Fruit fly (Drosophila melanogaster) whole organism, embryonic: Measurements from ENCODE around the gene grim.
A peak's percentile ranks its signal among the peaks of the same experiment; 100 is the strongest.

ENCODE experiments used
- Atf3 ChIP-seq: fragments of 200-800 bp; sonication (Bioruptor generic); optimal IDR thresholded peaks from 3 replicates; lab custom pipeline; 2016; ENCODE audit warnings: missing biosample characterization, missing genetic modification characterization
- B-H2 ChIP-seq: fragments of 200-800 bp; sonication (Bioruptor generic); optimal IDR thresholded peaks from 2 replicates; lab custom pipeline; 2018; ENCODE audit warnings: missing biosample characterization, mild to moderate bottlenecking, missing genetic modification characterization
- CG10274 ChIP-seq: fragments of 200-800 bp; sonication (Bioruptor generic); optimal IDR thresholded peaks from 3 replicates; lab custom pipeline; 2017; ENCODE audit warnings: missing biosample characterization, mild to moderate bottlenecking, missing genetic modification characterization
- CG10979 ChIP-seq: fragments of 200-800 bp; sonication (Bioruptor generic); optimal IDR thresholded peaks from 2 replicates; lab custom pipeline; 2018; ENCODE audit warnings: missing biosample characterization, mild to moderate bottlenecking, missing genetic modification characterization, moderate library complexity
- CG11085 ChIP-seq: fragments of 200-800 bp; sonication (Bioruptor generic); IDR thresholded peaks from 2 replicates; pipeline ENCODE4 v1.3.6; 2022; ENCODE audit warnings: missing biosample characterization, missing genetic modification characterization
- CG12155 ChIP-seq: fragments of 200-800 bp; sonication (Bioruptor generic); optimal IDR thresholded peaks from 3 replicates; lab custom pipeline; 2016; ENCODE audit warnings: missing biosample characterization, missing genetic modification characterization
- CG13424 ChIP-seq: fragments of 200-800 bp; sonication (Bioruptor generic); optimal IDR thresholded peaks from 2 replicates; lab custom pipeline; 2019; ENCODE audit warnings: missing biosample characterization, mild to moderate bottlenecking, missing genetic modification characterization, moderate library complexity
- CG15514 ChIP-seq: fragments of 200-800 bp; sonication (Bioruptor generic); optimal IDR thresholded peaks from 3 replicates; lab custom pipeline; 2017; ENCODE audit warnings: missing biosample characterization, missing genetic modification characterization, mild to moderate bottlenecking, moderate library complexity, missing genetic modification reagents
- CG1602 ChIP-seq: fragments of 200-800 bp; sonication (Bioruptor generic); optimal IDR thresholded peaks from 3 replicates; lab custom pipeline; 2016; ENCODE audit warnings: missing biosample characterization, missing genetic modification characterization
- CG17829 ChIP-seq: fragments of 200-800 bp; optimal IDR thresholded peaks from 2 replicates; lab custom pipeline; 2019; ENCODE audit warnings: missing biosample characterization, mild to moderate bottlenecking, missing genetic modification characterization, moderate library complexity
- CG18599 ChIP-seq: fragments of 200-800 bp; sonication (Bioruptor generic); optimal IDR thresholded peaks from 3 replicates; lab custom pipeline; 2017; ENCODE audit warnings: missing biosample characterization, missing genetic modification characterization, mild to moderate bottlenecking, moderate library complexity, missing genetic modification reagents
- CG2678 ChIP-seq: fragments of 200-800 bp; sonication (Bioruptor generic); optimal IDR thresholded peaks from 3 replicates; lab custom pipeline; 2019; ENCODE audit warnings: missing biosample characterization, mild to moderate bottlenecking, missing genetic modification characterization, moderate library complexity
- CG30403 ChIP-seq: fragments of 200-800 bp; sonication (Bioruptor generic); optimal IDR thresholded peaks from 3 replicates; lab custom pipeline; 2016; ENCODE audit warnings: missing biosample characterization, missing genetic modification characterization
- CG30431 ChIP-seq: fragments of 200-800 bp; sonication (Bioruptor generic); optimal IDR thresholded peaks from 2 replicates; lab custom pipeline; 2017; ENCODE audit warnings: missing biosample characterization, missing genetic modification characterization
- CG3838 ChIP-seq: fragments of 200-800 bp; sonication (Bioruptor generic); optimal IDR thresholded peaks from 3 replicates; lab custom pipeline; 2016; ENCODE audit warnings: missing biosample characterization, missing genetic modification characterization
- CG3847 ChIP-seq: fragments of 200-800 bp; sonication (Bioruptor generic); IDR thresholded peaks from 2 replicates; pipeline ENCODE4 v1.3.6; 2022; ENCODE audit warnings: missing biosample characterization, missing genetic modification characterization
- CG6654 ChIP-seq: fragments of 200-800 bp; sonication (Bioruptor generic); optimal IDR thresholded peaks from 2 replicates; lab custom pipeline; 2017; ENCODE audit warnings: missing biosample characterization, mild to moderate bottlenecking, missing genetic modification characterization
- CG8089 ChIP-seq: fragments of 200-800 bp; sonication (Bioruptor generic); optimal IDR thresholded peaks from 3 replicates; lab custom pipeline; 2016; ENCODE audit warnings: missing biosample characterization, missing genetic modification characterization
- CG8290 ChIP-seq, 3 experiments: fragments of 200-800 bp; sonication (Bioruptor generic); optimal IDR thresholded peaks; 2 replicates each; lab custom pipeline; 2016 to 2019; ENCODE audit warnings: missing biosample characterization in 3 of 3, missing genetic modification characterization in 3 of 3, mild to moderate bottlenecking in 2 of 3, moderate library complexity in 1 of 3
- Doc2 ChIP-seq: fragments of 200-800 bp; sonication (Bioruptor generic); IDR thresholded peaks from 2 replicates; pipeline ENCODE4 v1.3.6; 2022; ENCODE audit warnings: missing biosample characterization, missing genetic modification characterization
- Drgx ChIP-seq: fragments of 200-800 bp; sonication (Bioruptor generic); IDR thresholded peaks from 2 replicates; pipeline ENCODE4 v1.3.6; 2022; ENCODE audit warnings: missing biosample characterization, missing genetic modification characterization
- Hmr ChIP-seq: fragments of 200-800 bp; sonication (Bioruptor generic); optimal IDR thresholded peaks from 3 replicates; lab custom pipeline; 2017; ENCODE audit warnings: mild to moderate bottlenecking, missing biosample characterization, missing genetic modification reagents, missing genetic modification characterization
- Hr39 ChIP-seq: fragments of >200 bp; optimal IDR thresholded peaks from 2 replicates; lab custom pipeline; 2017
- Mad ChIP-seq: fragments of 200-800 bp; sonication (Bioruptor generic); optimal IDR thresholded peaks from 2 replicates; lab custom pipeline; 2016; ENCODE audit warnings: missing biosample characterization, missing genetic modification characterization
- Neu2 ChIP-seq: fragments of 200-800 bp; sonication (Bioruptor generic); optimal IDR thresholded peaks from 3 replicates; lab custom pipeline; 2016; ENCODE audit warnings: missing biosample characterization, missing genetic modification characterization, borderline replicate concordance
- Poxn ChIP-seq: fragments of 200-800 bp; sonication (Bioruptor generic); IDR thresholded peaks from 2 replicates; pipeline ENCODE4 v1.3.6; 2022; ENCODE audit warnings: missing biosample characterization, missing genetic modification characterization
- ac ChIP-seq: fragments of 200-800 bp; sonication (Bioruptor generic); optimal IDR thresholded peaks from 3 replicates; lab custom pipeline; 2017; ENCODE audit warnings: missing biosample characterization, mild to moderate bottlenecking, missing genetic modification characterization
- aop ChIP-seq: fragments of 200-800 bp; sonication (Bioruptor generic); IDR thresholded peaks from 2 replicates; pipeline ENCODE4 v1.3.6; 2022; ENCODE audit warnings: missing biosample characterization, missing genetic modification characterization
- ash1 ChIP-seq: fragments of 200-800 bp; sonication (Bioruptor generic); optimal IDR thresholded peaks from 2 replicates; lab custom pipeline; 2018; ENCODE audit warnings: missing biosample characterization, mild to moderate bottlenecking, missing genetic modification characterization
- ato ChIP-seq: fragments of 200-800 bp; sonication (Bioruptor generic); IDR thresholded peaks from 2 replicates; pipeline ENCODE4 v1.3.6; 2022; ENCODE audit warnings: missing biosample characterization, missing genetic modification characterization; ENCODE audit not compliant: partially characterized antibody
- bab2 ChIP-seq: fragments of 200-800 bp; sonication (Bioruptor generic); optimal IDR thresholded peaks from 2 replicates; lab custom pipeline; 2016; ENCODE audit warnings: missing biosample characterization, missing genetic modification characterization
- bowl ChIP-seq: fragments of 200-800 bp; sonication (Bioruptor generic); IDR thresholded peaks from 2 replicates; pipeline ENCODE4 v1.3.6; 2022; ENCODE audit warnings: missing biosample characterization, missing genetic modification characterization
- crc ChIP-seq: fragments of 200-800 bp; sonication (Bioruptor generic); optimal IDR thresholded peaks from 2 replicates; lab custom pipeline; 2016; ENCODE audit warnings: missing biosample characterization, missing genetic modification characterization
- cwo ChIP-seq: fragments of 200-800 bp; sonication (Bioruptor generic); optimal IDR thresholded peaks from 3 replicates; lab custom pipeline; 2017; ENCODE audit warnings: missing biosample characterization, missing genetic modification characterization, mild to moderate bottlenecking, moderate library complexity, missing genetic modification reagents
- dati ChIP-seq: fragments of 200-800 bp; sonication (Bioruptor generic); IDR thresholded peaks from 2 replicates; pipeline ENCODE4 v1.3.6; 2022; ENCODE audit warnings: missing biosample characterization, missing genetic modification characterization
- gsb ChIP-seq: fragments of 200-800 bp; sonication (Bioruptor generic); IDR thresholded peaks from 2 replicates; pipeline ENCODE4 v1.3.6; 2022; ENCODE audit warnings: missing biosample characterization, missing genetic modification characterization
- hbn ChIP-seq: fragments of 200-800 bp; sonication (Bioruptor generic); IDR thresholded peaks from 2 replicates; pipeline ENCODE4 v1.3.6; 2022; ENCODE audit warnings: missing biosample characterization, missing genetic modification characterization; ENCODE audit not compliant: partially characterized antibody
- ind ChIP-seq: fragments of 200-800 bp; sonication (Bioruptor generic); optimal IDR thresholded peaks from 3 replicates; lab custom pipeline; 2016; ENCODE audit warnings: missing biosample characterization, missing genetic modification characterization
- jumu ChIP-seq: fragments of 200-800 bp; sonication (Bioruptor generic); optimal IDR thresholded peaks from 3 replicates; lab custom pipeline; 2016; ENCODE audit warnings: missing biosample characterization, missing genetic modification characterization
- kay ChIP-seq: fragments of 200-800 bp; sonication (Bioruptor generic); optimal IDR thresholded peaks from 2 replicates; lab custom pipeline; 2016; ENCODE audit warnings: missing biosample characterization, missing genetic modification characterization
- knrl ChIP-seq: fragments of 200-800 bp; sonication (Bioruptor generic); IDR thresholded peaks from 3 replicates; pipeline ENCODE4 v1.3.6; 2022; ENCODE audit warnings: missing biosample characterization, missing genetic modification characterization; ENCODE audit not compliant: partially characterized antibody
- luna ChIP-seq: fragments of 200-800 bp; sonication (Bioruptor generic); optimal IDR thresholded peaks from 2 replicates; lab custom pipeline; 2016; ENCODE audit warnings: missing biosample characterization, missing genetic modification characterization
- peb ChIP-seq: fragments of 200-800 bp; sonication (Bioruptor generic); IDR thresholded peaks from 2 replicates; pipeline ENCODE4 v1.3.6; 2022; ENCODE audit warnings: missing biosample characterization, missing genetic modification characterization
- ranshi ChIP-seq: fragments of 200-800 bp; sonication (Bioruptor generic); IDR thresholded peaks from 2 replicates; pipeline ENCODE4 v1.3.6; 2022; ENCODE audit warnings: missing biosample characterization, missing genetic modification characterization
- sim ChIP-seq: fragments of 200-800 bp; sonication (Bioruptor generic); IDR thresholded peaks from 2 replicates; pipeline ENCODE4 v1.3.6; 2022; ENCODE audit warnings: missing biosample characterization, missing genetic modification characterization
- sna ChIP-seq: fragments of 200-800 bp; sonication (Bioruptor generic); IDR thresholded peaks from 2 replicates; pipeline ENCODE4 v1.3.6; 2022; ENCODE audit warnings: missing biosample characterization, missing genetic modification characterization; ENCODE audit not compliant: partially characterized antibody
- stc ChIP-seq: fragments of 200-800 bp; sonication (Bioruptor generic); IDR thresholded peaks from 2 replicates; pipeline ENCODE4 v1.3.6; 2022; ENCODE audit warnings: missing biosample characterization, missing genetic modification characterization
- tin ChIP-seq: fragments of 200-800 bp; sonication (Bioruptor generic); optimal IDR thresholded peaks from 3 replicates; lab custom pipeline; 2016; ENCODE audit warnings: missing biosample characterization, missing genetic modification characterization
- trem ChIP-seq: fragments of 200-800 bp; optimal IDR thresholded peaks from 3 replicates; lab custom pipeline; 2019; ENCODE audit warnings: missing biosample characterization, mild to moderate bottlenecking, missing genetic modification characterization, moderate library complexity
- wek ChIP-seq: fragments of 200-800 bp; sonication (Bioruptor generic); optimal IDR thresholded peaks from 3 replicates; lab custom pipeline; 2018; ENCODE audit warnings: missing biosample characterization, mild to moderate bottlenecking, missing genetic modification characterization, moderate library complexity
- zf30C ChIP-seq: fragments of 200-800 bp; sonication (Bioruptor generic); optimal IDR thresholded peaks from 3 replicates; lab custom pipeline; 2018; ENCODE audit warnings: missing biosample characterization, mild to moderate bottlenecking, missing genetic modification characterization

grim gene

dm6 chr3L:18281236-18281635 is 23.0 kb downstream of the grim start (continued):
- TF ChIP-seq zf30C (GFP tag; lab: Kevin White, UChicago) (no peak), CG12155 (GFP tag; lab: Kevin White, UChicago) (peak; percentile 79), CG8290 (GFP tag; optimal IDR thresholded peaks at IDR 0.05; lab: Kevin White, UChicago) (peak; percentile 90), CG8290 (tag; optimal IDR thresholded peaks at IDR 0.05; lab: Kevin White, UChicago) (peak; percentile 69 to 88), ato (GFP tag; lab: Robert Waterston, UW) (no peak), Hmr (GFP tag; lab: Kevin White, UChicago) (peak; percentile 45), bowl (GFP tag; lab: Robert Waterston, UW) (no peak), Drgx (no peak), CG30403 (GFP tag; lab: Kevin White, UChicago) (peak; percentile 89), ac (GFP tag; lab: Kevin White, UChicago) (peak; percentile 90), hbn (GFP tag; lab: Robert Waterston, UW) (no peak), Neu2 (no peak), wek (GFP tag; lab: Kevin White, UChicago) (peak; percentile 57), peb (GFP tag; lab: Robert Waterston, UW) (peak; percentile 90), kay (GFP tag; lab: Kevin White, UChicago) (peak; percentile 87), cwo (peak; percentile 38), gsb (GFP tag; lab: Robert Waterston, UW) (no peak; the same call in 1 of the 2 replicates), Poxn (no peak), luna (GFP tag; lab: Kevin White, UChicago) (no peak), CG10274 (GFP tag; lab: Kevin White, UChicago) (peak; percentile 84), sim (GFP tag; lab: Robert Waterston, UW) (peak; percentile 96), B-H2 (GFP tag; lab: Kevin White, UChicago) (no peak), CG15514 (GFP tag; lab: Kevin White, UChicago) (peak; percentile 33), Doc2 (no peak), knrl (no peak), CG13424 (peak; percentile 91), CG6654 (GFP tag; lab: Kevin White, UChicago) (peak; percentile 68), CG2678 (tag; lab: Kevin White, UChicago) (peak; percentile 83), CG18599 (peak; percentile 74), CG10979 (peak; percentile 96), CG11085 (no peak), CG8089 (GFP tag; lab: Kevin White, UChicago) (peak; percentile 90), stc (peak; percentile 80), CG17829 (tag; lab: Kevin White, UChicago) (peak; percentile 97), ranshi (GFP tag; lab: Robert Waterston, UW) (peak; percentile 83), sna (GFP tag; lab: Robert Waterston, UW) (no peak), aop (GFP tag; lab: Robert Waterston, UW) (peak; percentile 75; the same call in 1 of the 2 replicates), tin (GFP tag; lab: Kevin White, UChicago) (peak; percentile 90), Mad (peak; percentile 87), Atf3 (GFP tag; lab: Kevin White, UChicago) (peak; percentile 88), trem (tag; lab: Kevin White, UChicago) (peak; percentile 87), ash1 (GFP tag; lab: Kevin White, UChicago) (no peak), crc (GFP tag; lab: Kevin White, UChicago) (peak; percentile 76), CG3838 (GFP tag; lab: Kevin White, UChicago) (peak; percentile 72), ind (peak; percentile 65), bab2 (GFP tag; lab: Kevin White, UChicago) (peak; percentile 88), CG3847 (peak; percentile 76; the same call in 1 of the 2 replicates), Hr39 (lab: Kevin White, UChicago) (no peak), jumu (peak; percentile 90), dati (GFP tag; lab: Robert Waterston, UW) (peak; percentile 82), CG1602 (peak; percentile 93), CG30431 (peak; percentile 92)
